Fruit fly (Drosophila melanogaster): Measurements from ENCODE around the gene Dpy-30L1.
A peak's percentile ranks its signal among the peaks of the same experiment; 100 is the strongest.

Dpy-30L1 gene

DNA sequence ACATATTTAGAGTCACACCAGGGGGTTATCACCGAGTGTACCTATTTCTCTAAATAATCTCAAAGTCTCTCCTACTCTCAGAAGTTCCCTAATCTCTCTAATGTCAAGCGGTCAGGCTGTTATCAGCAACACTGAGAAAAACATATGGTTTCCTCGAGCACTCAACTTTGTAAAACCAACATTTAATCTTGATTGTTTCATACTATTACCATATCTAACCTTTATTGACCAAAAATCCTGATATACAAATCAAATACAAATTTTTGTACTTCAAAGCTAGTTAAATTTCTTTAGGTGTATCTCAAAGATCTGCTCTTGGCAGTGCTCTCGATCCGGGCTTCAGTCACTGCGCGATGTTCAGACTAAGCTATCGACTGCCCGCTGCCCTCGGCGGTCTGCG is 29.2 kb upstream of the Dpy-30L1 start, which contains the start of gene CG6415:
TSS of gene CG6415 (plus strand) at position 341 of the 400 bp plus-strand sequence.
- TF ChIP-seq CG4496 (GFP tag; IDR thresholded peaks at IDR 0.05) (peak; percentile 82), CG12605 (GFP tag; IDR thresholded peaks at IDR 0.05) (peak; percentile 54; the same call in 1 of the 2 replicates), Snoo (tag; optimal IDR thresholded peaks at IDR 0.05) (no peak), CG8159 (tag; optimal IDR thresholded peaks at IDR 0.05) (no peak), CG8301 (tag; optimal IDR thresholded peaks at IDR 0.05) (peak; percentile 56), Pif1A (GFP tag; optimal IDR thresholded peaks at IDR 0.05) (peak; percentile 25), Ets98B (GFP tag; IDR thresholded peaks at IDR 0.05) (peak; percentile 76), rn (GFP tag; IDR thresholded peaks at IDR 0.05) (0 out of 2 replicates have a peak, but pooled peaks have one; percentile 13), CG32121 (GFP tag; IDR thresholded peaks at IDR 0.05) (peak; percentile 85), CG14655 (GFP tag; optimal IDR thresholded peaks at IDR 0.05) (peak; percentile 58), CG10348 (GFP tag; IDR thresholded peaks at IDR 0.05) (no peak), CG34367 (tag; optimal IDR thresholded peaks at IDR 0.05) (no peak), fd96Ca (GFP tag; IDR thresholded peaks at IDR 0.05) (peak; percentile 69)

DNA sequence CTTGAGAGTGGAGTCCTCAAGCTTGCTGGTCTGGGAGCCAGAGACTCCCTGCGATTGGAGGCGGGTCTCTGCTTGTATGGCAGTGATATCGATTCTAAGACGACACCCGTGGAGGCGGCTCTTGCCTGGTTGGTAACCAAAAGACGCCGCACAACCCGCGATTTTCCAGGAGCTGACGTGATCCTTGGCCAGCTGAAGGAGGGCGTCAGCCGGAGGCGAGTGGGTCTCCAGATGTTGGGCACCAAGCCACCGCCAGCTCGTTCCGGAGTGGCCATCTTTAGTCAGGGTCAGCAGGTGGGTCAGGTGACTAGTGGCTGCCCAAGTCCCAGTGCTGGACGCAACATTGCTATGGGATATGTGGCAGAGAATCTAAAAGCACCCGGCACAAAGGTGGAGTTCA is 28.0 kb upstream of the Dpy-30L1 start:
- TF ChIP-seq Pif1A (GFP tag; optimal IDR thresholded peaks at IDR 0.05) (no peak), CG15710 (tag; optimal IDR thresholded peaks at IDR 0.05) (no peak), fd96Ca (GFP tag; IDR thresholded peaks at IDR 0.05) (no peak), CG14655 (GFP tag; optimal IDR thresholded peaks at IDR 0.05) (no peak), Ets98B (GFP tag; IDR thresholded peaks at IDR 0.05) (no peak), gl (tag; optimal IDR thresholded peaks at IDR 0.05) (no peak), CG12605 (GFP tag; IDR thresholded peaks at IDR 0.05) (no peak), CG9948 (tag; optimal IDR thresholded peaks at IDR 0.05) (no peak), CG17806 (tag; optimal IDR thresholded peaks at IDR 0.05) (no peak), D1 (tag; optimal IDR thresholded peaks at IDR 0.05) (no peak), CG4496 (GFP tag; IDR thresholded peaks at IDR 0.05) (no peak), EcR (GFP tag; optimal IDR thresholded peaks at IDR 0.05) (no peak), CG32121 (GFP tag; IDR thresholded peaks at IDR 0.05) (no peak), CG8159 (tag; optimal IDR thresholded peaks at IDR 0.05) (no peak), rn (GFP tag; IDR thresholded peaks at IDR 0.05) (no peak), CG8301 (tag; optimal IDR thresholded peaks at IDR 0.05) (no peak), CG10348 (GFP tag; IDR thresholded peaks at IDR 0.05) (no peak), Pif1B (GFP tag; optimal IDR thresholded peaks at IDR 0.05) (no peak)

DNA sequence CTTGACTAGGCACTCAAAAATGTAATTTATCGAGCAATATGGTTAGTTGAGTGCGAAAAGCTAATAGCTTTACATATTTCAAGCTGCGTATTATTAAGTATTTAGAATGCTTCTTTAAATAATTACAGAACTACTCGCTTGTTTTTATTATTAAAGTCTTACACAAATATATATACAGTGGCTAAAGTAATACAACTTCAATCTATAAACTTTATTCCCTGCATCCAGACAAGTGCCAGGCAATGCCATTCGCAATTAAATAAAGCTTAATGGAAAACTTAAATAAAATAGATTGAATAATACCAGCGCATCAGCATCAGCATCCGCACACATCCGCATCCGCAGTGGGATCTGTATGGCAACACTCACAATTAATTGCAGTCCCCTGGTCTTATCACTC is 26.2 kb upstream of the Dpy-30L1 start:
- no peak for TF ChIP-seq CG10348 (GFP tag; IDR thresholded peaks at IDR 0.05)
- TF ChIP-seq Ets98B (GFP tag; IDR thresholded peaks at IDR 0.05) = no peak
- TF ChIP-seq CG8159 (tag; optimal IDR thresholded peaks at IDR 0.05) = no peak
- no peak for TF ChIP-seq gl (tag; optimal IDR thresholded peaks at IDR 0.05)

DNA sequence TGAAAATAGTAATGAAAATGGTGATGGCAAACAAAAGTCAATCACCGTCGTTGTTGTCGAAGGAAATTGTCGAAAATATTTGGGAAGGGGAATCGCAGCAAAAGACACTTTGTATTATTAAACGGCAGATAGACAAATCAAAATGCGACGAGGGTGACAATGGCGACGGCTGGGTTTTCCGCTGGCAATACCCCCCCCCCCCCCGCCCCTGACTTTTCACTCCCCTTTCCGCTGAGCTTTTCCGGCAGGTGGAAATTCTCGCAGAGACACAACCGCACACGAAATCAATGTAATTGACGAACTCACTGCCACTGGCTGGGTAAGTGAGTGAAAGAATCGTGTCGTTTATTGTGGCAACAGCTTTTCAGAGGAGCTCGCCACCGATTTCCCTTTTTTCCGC is 24.4 kb upstream of the Dpy-30L1 start:
- TF ChIP-seq CG8159 (tag; optimal IDR thresholded peaks at IDR 0.05) (no peak), CG17806 (tag; optimal IDR thresholded peaks at IDR 0.05) (no peak), CG13204 (GFP tag; optimal IDR thresholded peaks at IDR 0.05) (no peak), Ets98B (GFP tag; IDR thresholded peaks at IDR 0.05) (no peak), CG10348 (GFP tag; IDR thresholded peaks at IDR 0.05) (no peak), CG32121 (GFP tag; IDR thresholded peaks at IDR 0.05) (no peak), EcR (GFP tag; optimal IDR thresholded peaks at IDR 0.05) (no peak), gl (tag; optimal IDR thresholded peaks at IDR 0.05) (no peak), Pif1A (GFP tag; optimal IDR thresholded peaks at IDR 0.05) (no peak), D1 (tag; optimal IDR thresholded peaks at IDR 0.05) (no peak), rn (GFP tag; IDR thresholded peaks at IDR 0.05) (no peak), CG4496 (GFP tag; IDR thresholded peaks at IDR 0.05) (no peak), CG12605 (GFP tag; IDR thresholded peaks at IDR 0.05) (no peak), CG15710 (tag; optimal IDR thresholded peaks at IDR 0.05) (no peak), CG9948 (tag; optimal IDR thresholded peaks at IDR 0.05) (no peak), Snoo (tag; optimal IDR thresholded peaks at IDR 0.05) (no peak)

- no peak for TF ChIP-seq Ets98B (GFP tag; IDR thresholded peaks at IDR 0.05)
- no peak for TF ChIP-seq CG12605 (GFP tag; IDR thresholded peaks at IDR 0.05)
Measured at dm6 chr2L:10709353-10709752, 23.1 kb upstream of the Dpy-30L1 start, which contains the start of gene Lip2. TSS of gene Lip2 (minus strand) at chr2L:10709453.

dm6 chr2L:10711221-10711620 is 21.2 kb upstream of the Dpy-30L1 start:
- TF ChIP-seq CG8159 (tag; optimal IDR thresholded peaks at IDR 0.05) (no peak), rn (GFP tag; IDR thresholded peaks at IDR 0.05) (no peak)

- TF ChIP-seq CG17806 (tag; optimal IDR thresholded peaks at IDR 0.05) (no peak), D1 (tag; optimal IDR thresholded peaks at IDR 0.05) (peak; percentile 56)
Measured at dm6 chr2L:10721535-10721934, 10.9 kb upstream of the Dpy-30L1 start.

DNA sequence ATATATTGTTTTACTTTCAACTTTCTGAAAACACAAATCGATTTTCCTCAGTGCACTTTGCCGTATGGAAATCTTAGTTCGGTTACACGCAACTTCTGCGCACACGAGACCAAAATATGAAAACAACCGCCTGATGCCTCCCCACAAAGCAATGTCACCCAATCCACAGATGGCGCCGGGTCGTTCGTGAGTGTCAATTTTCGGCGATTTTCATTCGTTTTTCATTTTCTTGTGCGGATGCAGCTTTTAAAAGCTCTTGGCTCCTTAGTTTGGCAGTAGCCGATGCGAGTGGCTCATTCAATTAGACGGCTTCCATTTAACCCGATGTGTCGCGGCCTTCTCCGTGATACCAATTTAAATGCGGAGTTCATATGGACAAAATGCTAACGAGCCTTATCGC is 8.6 kb upstream of the Dpy-30L1 start, which contains the start of gene CG6431:
TSS of gene CG6431 (plus strand) at position 301 of the 400 bp plus-strand sequence.
- no peak for TF ChIP-seq Snoo (tag; optimal IDR thresholded peaks at IDR 0.05)
- no peak for TF ChIP-seq Ets98B (GFP tag; IDR thresholded peaks at IDR 0.05)
- TF ChIP-seq CG8159 (tag; optimal IDR thresholded peaks at IDR 0.05) = no peak
- no peak for TF ChIP-seq CG12605 (GFP tag; IDR thresholded peaks at IDR 0.05)
- no peak for TF ChIP-seq CG9948 (tag; optimal IDR thresholded peaks at IDR 0.05)
- TF ChIP-seq CG4496 (GFP tag; IDR thresholded peaks at IDR 0.05) = no peak
- TF ChIP-seq CG32121 (GFP tag; IDR thresholded peaks at IDR 0.05) = no peak
- no peak for TF ChIP-seq D1 (tag; optimal IDR thresholded peaks at IDR 0.05)
- TF ChIP-seq fd96Ca (GFP tag; IDR thresholded peaks at IDR 0.05) = no peak
- no peak for TF ChIP-seq CG10348 (GFP tag; IDR thresholded peaks at IDR 0.05)
- TF ChIP-seq rn (GFP tag; IDR thresholded peaks at IDR 0.05) = no peak
- TF ChIP-seq EcR (GFP tag; optimal IDR thresholded peaks at IDR 0.05) = no peak
- no peak for TF ChIP-seq CG8301 (tag; optimal IDR thresholded peaks at IDR 0.05)
- no peak for TF ChIP-seq CG34367 (tag; optimal IDR thresholded peaks at IDR 0.05)
- TF ChIP-seq Pif1A (GFP tag; optimal IDR thresholded peaks at IDR 0.05) = no peak
- no peak for TF ChIP-seq CG15710 (tag; optimal IDR thresholded peaks at IDR 0.05)
- TF ChIP-seq CG17806 (tag; optimal IDR thresholded peaks at IDR 0.05) = no peak
- no peak for TF ChIP-seq CG14655 (GFP tag; optimal IDR thresholded peaks at IDR 0.05)
- no peak for TF ChIP-seq CG13204 (GFP tag; optimal IDR thresholded peaks at IDR 0.05)
